Worm (Caenorhabditis elegans): ENCODE data around the gene srz-105.
A peak's percentile ranks its signal among the peaks of the same experiment; 100 is the strongest.

srz-105 gene

DNA sequence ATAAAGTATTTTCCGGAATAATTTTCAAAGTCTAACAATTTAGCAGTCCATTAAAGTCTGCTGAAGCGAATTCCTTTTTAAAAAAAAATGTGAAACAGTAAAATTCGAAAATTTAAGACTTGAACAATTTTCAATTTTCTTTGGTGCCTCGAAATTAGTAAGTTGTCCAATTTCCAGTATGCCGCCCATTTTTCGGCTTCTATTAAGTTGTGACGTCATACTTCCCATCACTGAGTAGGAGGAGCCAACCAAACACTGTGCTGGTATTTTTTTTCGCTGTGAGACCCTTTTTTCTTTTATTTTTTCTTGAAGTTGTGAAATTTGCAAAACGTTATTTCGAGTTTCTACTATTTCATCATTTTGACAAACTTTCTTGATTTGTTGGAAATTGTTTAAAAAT, 45.9 kb downstream of the srz-105 start:
- TF ChIP-seq ceh-63 (GFP tag; optimal IDR thresholded peaks at IDR 0.05) (no peak), efl-1 (optimal IDR thresholded peaks at IDR 0.05) (no peak), efl-1 (GFP tag; optimal IDR thresholded peaks at IDR 0.05 in 1 of 2) (peak in 1 of 2 experiments; percentile 79)

All from whole organism, L1 larva.